Fruit fly (Drosophila melanogaster): ENCODE data around the gene CG1632.
A peak's percentile ranks its signal among the peaks of the same experiment; 100 is the strongest.

Gene CG1632

DNA sequence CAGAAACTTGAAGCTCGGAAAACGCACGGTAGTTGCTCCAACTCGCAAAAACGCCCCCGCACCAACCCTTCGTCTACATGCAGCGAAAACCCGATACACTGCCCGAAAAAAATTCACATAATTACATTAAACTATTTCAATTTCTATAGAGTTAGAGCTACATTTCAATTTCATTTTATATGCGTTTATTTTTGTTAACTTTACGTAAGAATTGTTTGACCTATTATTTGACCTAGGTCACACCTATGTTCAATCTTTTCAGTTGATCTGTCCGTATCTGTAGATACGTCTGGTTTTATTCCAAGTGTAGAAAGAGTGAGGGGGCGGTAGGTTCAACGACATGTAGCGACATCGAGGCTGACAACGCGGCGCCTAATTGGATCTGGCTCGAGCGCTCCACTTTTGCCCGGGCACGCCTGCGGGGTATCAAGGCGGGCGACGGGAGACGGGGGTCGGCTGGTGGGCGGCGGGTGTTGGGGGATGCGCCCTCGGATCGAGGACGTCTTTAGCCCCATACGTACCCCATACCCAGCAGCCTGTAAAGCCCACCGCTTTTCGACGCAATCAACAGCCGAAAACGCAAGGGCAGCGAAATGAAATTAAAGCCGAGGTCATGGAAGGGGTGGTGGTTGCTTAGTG is 49.6 kb upstream of the CG1632 start (continued):
- TF ChIP-seq CG7368 (GFP tag; optimal IDR thresholded peaks at IDR 0.05) = no peak
- peak; percentile 53 for TF ChIP-seq CG32006 (GFP tag; optimal IDR thresholded peaks at IDR 0.05)
- no peak for TF ChIP-seq fd59A (GFP tag; optimal IDR thresholded peaks at IDR 0.05)
- TF ChIP-seq CG34406 (GFP tag; optimal IDR thresholded peaks at IDR 0.05) = no peak
- no peak for TF ChIP-seq CG6808 (GFP tag; optimal IDR thresholded peaks at IDR 0.05)
- peak; percentile 40 for TF ChIP-seq Met (GFP tag; optimal IDR thresholded peaks at IDR 0.05)
- TF ChIP-seq Sox102F (GFP tag; optimal IDR thresholded peaks at IDR 0.05) = no peak
- peak; percentile 79 for TF ChIP-seq Eip78C (GFP tag)
- TF ChIP-seq Blimp-1 (GFP tag; optimal IDR thresholded peaks at IDR 0.05) = no peak
- TF ChIP-seq Smox (GFP tag; optimal IDR thresholded peaks at IDR 0.05) = no peak
- TF ChIP-seq Hr4 (GFP tag; optimal IDR thresholded peaks at IDR 0.05) = peak; percentile 32
- peak; percentile 27 for TF ChIP-seq OdsH (GFP tag; optimal IDR thresholded peaks at IDR 0.05)
- TF ChIP-seq lz (GFP tag; optimal IDR thresholded peaks at IDR 0.05) = peak; percentile 21
- peak; percentile 24 for TF ChIP-seq esn (GFP tag; optimal IDR thresholded peaks at IDR 0.05)
- TF ChIP-seq Eip93F (GFP tag; optimal IDR thresholded peaks at IDR 0.05) = no peak

dm6 chrX:8205625-8206252 is 46.7 kb upstream of the CG1632 start:
- TF ChIP-seq Eip78C (GFP tag) (peak; percentile 55), CG11294 (GFP tag; IDR thresholded peaks at IDR 0.05) (0 out of 2 replicates have a peak, but pooled peaks have one; percentile 7), OdsH (GFP tag; optimal IDR thresholded peaks at IDR 0.05) (peak; percentile 35), esn (GFP tag; optimal IDR thresholded peaks at IDR 0.05) (peak; percentile 20), CG6276 (GFP tag; optimal IDR thresholded peaks at IDR 0.05) (peak; percentile 48), lz (GFP tag; optimal IDR thresholded peaks at IDR 0.05) (no peak), eg (GFP tag; IDR thresholded peaks at IDR 0.05) (peak; percentile 34; the same call in 2 of the 3 replicates), Hr4 (GFP tag; optimal IDR thresholded peaks at IDR 0.05) (peak; percentile 33), CG15336 (GFP tag; IDR thresholded peaks at IDR 0.05) (peak; percentile 46; the same call in 1 of the 2 replicates), pdm3 (GFP tag; optimal IDR thresholded peaks at IDR 0.05) (peak; percentile 10), CG6808 (GFP tag; optimal IDR thresholded peaks at IDR 0.05) (peak; percentile 31), Hr39 (GFP tag; optimal IDR thresholded peaks at IDR 0.05) (no peak), CG32006 (GFP tag; optimal IDR thresholded peaks at IDR 0.05) (peak; percentile 35), Smox (GFP tag; optimal IDR thresholded peaks at IDR 0.05) (peak; percentile 10), CG10669 (GFP tag; optimal IDR thresholded peaks at IDR 0.05) (no peak), CG11762 (GFP tag; optimal IDR thresholded peaks at IDR 0.05; ENCODE audit: insufficient read depth) (peak; percentile 3), spab (GFP tag; optimal IDR thresholded peaks at IDR 0.05) (peak; percentile 2), Gug (GFP tag; IDR thresholded peaks at IDR 0.05) (0 out of 2 replicates have a peak, but pooled peaks have one; percentile 13), CG4318 (GFP tag; optimal IDR thresholded peaks at IDR 0.05) (no peak), CG11902 (GFP tag; optimal IDR thresholded peaks at IDR 0.05) (no peak), CG3919 (GFP tag; optimal IDR thresholded peaks at IDR 0.05) (no peak), CG8119 (GFP tag; IDR thresholded peaks at IDR 0.05) (peak; percentile 54; the same call in 2 of the 3 replicates), Ets21C (GFP tag; optimal IDR thresholded peaks at IDR 0.05) (no peak), Blimp-1 (GFP tag; optimal IDR thresholded peaks at IDR 0.05) (peak; percentile 30), topi (GFP tag; optimal IDR thresholded peaks at IDR 0.05) (no peak), vri (GFP tag; optimal IDR thresholded peaks at IDR 0.05) (peak; percentile 12)

- TF ChIP-seq cyc (GFP tag; optimal IDR thresholded peaks at IDR 0.05) = no peak
- TF ChIP-seq CG11294 (GFP tag; IDR thresholded peaks at IDR 0.05) = no peak
- TF ChIP-seq CG31627 (GFP tag; optimal IDR thresholded peaks at IDR 0.05) = no peak
- TF ChIP-seq CG6808 (GFP tag; optimal IDR thresholded peaks at IDR 0.05) = no peak
- TF ChIP-seq Hr39 (GFP tag; optimal IDR thresholded peaks at IDR 0.05) = no peak
- TF ChIP-seq CG10631 (GFP tag; optimal IDR thresholded peaks at IDR 0.05) = no peak
- no peak for TF ChIP-seq Ets96B (tag; optimal IDR thresholded peaks at IDR 0.05)
- TF ChIP-seq eg (GFP tag; IDR thresholded peaks at IDR 0.05) = no peak
- TF ChIP-seq CG1621 (tag; optimal IDR thresholded peaks at IDR 0.05) = no peak
- no peak for TF ChIP-seq CG8632 (GFP tag; optimal IDR thresholded peaks at IDR 0.05)
- TF ChIP-seq Hr4 (GFP tag; optimal IDR thresholded peaks at IDR 0.05) = no peak
- no peak for TF ChIP-seq Gug (GFP tag; IDR thresholded peaks at IDR 0.05)
- no peak for TF ChIP-seq Ets21C (GFP tag; optimal IDR thresholded peaks at IDR 0.05)
- TF ChIP-seq fd59A (GFP tag; optimal IDR thresholded peaks at IDR 0.05) = no peak
- no peak for TF ChIP-seq CG11902 (GFP tag; optimal IDR thresholded peaks at IDR 0.05)
Observed at dm6 chrX:8206561-8206960, 45.9 kb upstream of the CG1632 start.

Data from whole organism, prepupa.